Worm (Caenorhabditis elegans) whole organism, late embryonic: ENCODE data around the gene JC8.7.

ENCODE experiments used
- C38D4.7 ChIP-seq: fragments of 200-800 bp; sonication (Bioruptor generic); optimal IDR thresholded peaks from 2 replicates; lab custom pipeline; 2018; ENCODE audit warnings: mild to moderate bottlenecking, missing genetic modification characterization, moderate library complexity, missing compliant biosample characterization
- K02D7.2 ChIP-seq: sonication (generic microtip); optimal IDR thresholded peaks from 2 replicates; lab custom pipeline; 2017; ENCODE audit warnings: mild to moderate bottlenecking, missing genetic modification characterization, missing compliant biosample characterization
- ama-1 ChIP-seq: fragments of 150-350 bp; optimal IDR thresholded peaks from 2 replicates; lab custom pipeline; 2014
- ceh-45 ChIP-seq: fragments of 200-800 bp; sonication (Bioruptor generic); IDR thresholded peaks from 2 replicates; pipeline ENCODE4 v1.3.6; 2022; ENCODE audit warnings: missing genetic modification reagents, missing genetic modification characterization, missing compliant biosample characterization
- dmd-4 ChIP-seq: sonication (generic microtip); optimal IDR thresholded peaks from 2 replicates; lab custom pipeline; 2016; ENCODE audit warnings: borderline replicate concordance, missing genetic modification characterization, missing compliant biosample characterization
- fkh-10 ChIP-seq: fragments of 150-350 bp; optimal IDR thresholded peaks from 2 replicates; lab custom pipeline; 2014; ENCODE audit warnings: missing biosample characterization, missing genetic modification reagents, missing genetic modification characterization
- hlh-15 ChIP-seq: sonication (generic microtip); optimal IDR thresholded peaks from 2 replicates; lab custom pipeline; 2016; ENCODE audit warnings: missing genetic modification characterization, missing compliant biosample characterization
- hlh-8 ChIP-seq: sonication (generic microtip); optimal IDR thresholded peaks from 2 replicates; lab custom pipeline; 2016; ENCODE audit warnings: missing genotype, missing genetic modification characterization, missing compliant biosample characterization
- pha-4 ChIP-seq: fragments of 150-350 bp; optimal IDR thresholded peaks from 2 replicates; lab custom pipeline; 2018; ENCODE audit warnings: missing biosample characterization, missing genetic modification reagents, missing genetic modification characterization
- pqm-1 ChIP-seq: sonication (generic microtip); optimal IDR thresholded peaks from 2 replicates; lab custom pipeline; 2016; ENCODE audit warnings: missing genetic modification characterization, missing compliant biosample characterization
- tbx-2 ChIP-seq: sonication (generic microtip); optimal IDR thresholded peaks from 2 replicates; lab custom pipeline; 2016; ENCODE audit warnings: missing genetic modification characterization, missing compliant biosample characterization

ce11 chrIV:13250243-13250642 lies 3.2 kb downstream of the JC8.7 start:
- no peak for TF ChIP-seq pqm-1 (tag; lab: Kevin White, UChicago)
- TF ChIP-seq ceh-45 (GFP tag; lab: Robert Waterston, UW): no peak
- TF ChIP-seq tbx-2 (tag; lab: Kevin White, UChicago): no peak
- no peak for TF ChIP-seq fkh-10 (GFP tag; lab: Kevin White, UChicago)
- TF ChIP-seq C38D4.7 (GFP tag; lab: Kevin White, UChicago): no peak
- TF ChIP-seq dmd-4 (tag; lab: Kevin White, UChicago): no peak
- TF ChIP-seq K02D7.2: no peak
- no peak for TF ChIP-seq hlh-8
- TF ChIP-seq hlh-15 (tag; lab: Kevin White, UChicago): no peak
- TF ChIP-seq pha-4 (tag; lab: Kevin White, UChicago): no peak
- no peak for TF ChIP-seq ama-1 (lab: Kevin White, UChicago)
